Worm (Caenorhabditis elegans) whole organism, L4 larva: Measurements from ENCODE around the gene rfk-1.

Experiments used
- ceh-44 ChIP-seq: fragments of 200-800 bp; sonication (Bioruptor generic); IDR thresholded peaks from 2 replicates; pipeline ENCODE4 v1.3.6; 2022; ENCODE audit warnings: missing genetic modification reagents, missing genetic modification characterization, missing compliant biosample characterization
- cey-2 ChIP-seq: sonication (generic microtip); optimal IDR thresholded peaks from 3 replicates; lab custom pipeline; 2017; ENCODE audit warnings: missing genetic modification characterization, mild to moderate bottlenecking, missing compliant biosample characterization, antibody characterized with exemption, borderline replicate concordance; ENCODE audit not compliant: insufficient read depth
- lin-38 ChIP-seq: fragments of 200-800 bp; sonication (Bioruptor generic); IDR thresholded peaks from 2 replicates; pipeline ENCODE4 v1.3.6; 2022; ENCODE audit warnings: missing genetic modification reagents, missing genetic modification characterization, missing compliant biosample characterization
- nhr-237 ChIP-seq: sonication (generic microtip); optimal IDR thresholded peaks from 2 replicates; lab custom pipeline; 2017; ENCODE audit warnings: missing biosample characterization, missing genetic modification characterization
- nhr-77 ChIP-seq: fragments of 150-350 bp; optimal IDR thresholded peaks from 2 replicates; lab custom pipeline; 2014; ENCODE audit warnings: missing biosample characterization, missing genetic modification characterization

DNA sequence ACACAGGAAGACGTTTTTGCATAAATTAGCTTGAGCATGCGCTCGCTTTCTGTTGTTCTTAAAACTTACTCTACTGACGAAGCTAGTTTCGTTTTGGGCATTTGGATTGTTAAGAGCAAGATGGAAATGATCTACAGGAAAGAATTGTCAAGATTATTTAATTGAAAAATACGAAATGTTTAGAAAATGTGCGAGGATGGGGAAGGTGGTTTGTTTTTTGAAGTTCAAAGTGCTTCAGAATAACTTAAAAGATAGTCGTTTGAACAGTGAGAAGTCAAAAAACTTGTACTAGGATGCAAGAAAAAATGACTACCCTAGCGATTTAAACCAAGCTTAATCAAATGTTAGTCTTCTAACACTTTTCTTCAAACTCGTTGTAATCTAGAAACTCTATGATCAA is 47.9 kb upstream of the rfk-1 start, which contains the start of gene srb-17:
- TF ChIP-seq nhr-237 (tag; lab: Kevin White, UChicago), result no peak
- no peak for TF ChIP-seq lin-38 (GFP tag; lab: Robert Waterston, UW)
- no peak for TF ChIP-seq ceh-44 (GFP tag; lab: Robert Waterston, UW)
- no peak for TF ChIP-seq cey-2 (tag; lab: Kevin White, UChicago)
- TF ChIP-seq nhr-77, result no peak
